Worm (Caenorhabditis elegans) whole organism, young adult: ENCODE data around the gene fkh-9.
A peak's percentile ranks its signal among the peaks of the same experiment; 100 is the strongest.

Experiments used
- F10E7.11 ChIP-seq: sonication (generic microtip); optimal IDR thresholded peaks from 2 replicates; lab custom pipeline; 2017; ENCODE audit warnings: mild to moderate bottlenecking, missing genetic modification characterization, moderate library complexity, missing compliant biosample characterization
- F22D6.2 ChIP-seq: sonication (generic microtip); optimal IDR thresholded peaks from 2 replicates; lab custom pipeline; 2016; ENCODE audit warnings: mild to moderate bottlenecking, missing genetic modification characterization, missing compliant biosample characterization
- F23B12.7 ChIP-seq: sonication (generic microtip); optimal IDR thresholded peaks from 2 replicates; lab custom pipeline; 2017; ENCODE audit warnings: missing genetic modification characterization, mild to moderate bottlenecking, missing compliant biosample characterization, antibody characterized with exemption, moderate library complexity; ENCODE audit not compliant: insufficient read depth
- F57C9.4 ChIP-seq: sonication (generic microtip); optimal IDR thresholded peaks from 2 replicates; lab custom pipeline; 2017; ENCODE audit warnings: mild to moderate bottlenecking, missing genetic modification characterization, missing compliant biosample characterization
- K12H6.12 ChIP-seq: fragments of 200-800 bp; sonication (Bioruptor generic); optimal IDR thresholded peaks from 2 replicates; lab custom pipeline; 2018; ENCODE audit warnings: mild to moderate bottlenecking, missing genetic modification characterization, missing compliant biosample characterization
- Y95B8A.8 ChIP-seq: fragments of 200-800 bp; sonication (Bioruptor generic); IDR thresholded peaks from 2 replicates; pipeline ENCODE4 v1.3.6; 2022; ENCODE audit warnings: missing genetic modification reagents, missing genetic modification characterization, missing compliant biosample characterization
- akir-1 ChIP-seq: fragments of 200-800 bp; sonication (Bioruptor generic); optimal IDR thresholded peaks from 2 replicates; lab custom pipeline; 2018; ENCODE audit warnings: mild to moderate bottlenecking, missing genetic modification characterization, moderate library complexity, missing compliant biosample characterization
- aptf-2 ChIP-seq: fragments of 200-800 bp; sonication (Bioruptor generic); conservative IDR thresholded peaks from 2 replicates; pipeline ENCODE4 v1.3.6; 2022; ENCODE audit warnings: missing genetic modification reagents, missing genetic modification characterization, missing compliant biosample characterization
- athp-1 ChIP-seq: sonication (generic microtip); optimal IDR thresholded peaks from 2 replicates; lab custom pipeline; 2017; ENCODE audit warnings: mild to moderate bottlenecking, missing genetic modification characterization, missing compliant biosample characterization
- cebp-1 ChIP-seq, 2 experiments: fragments of 200-800 bp in 1 of 2; sonication (Bioruptor generic) in 1 of 2; sonication (generic microtip) in 1 of 2; IDR thresholded peaks in 1 of 2; optimal IDR thresholded peaks in 1 of 2; 2 replicates each; pipeline versions ENCODE4 v1.3.6 to Lab custom; 2017 to 2022; ENCODE audit warnings: missing compliant biosample characterization in 2 of 2, missing genetic modification characterization in 2 of 2, mild to moderate bottlenecking in 1 of 2, missing genetic modification reagents in 1 of 2, moderate library complexity in 1 of 2
- ceh-27 ChIP-seq: fragments of 200-800 bp; sonication (Bioruptor generic); optimal IDR thresholded peaks from 2 replicates; lab custom pipeline; 2018; ENCODE audit warnings: mild to moderate bottlenecking, missing genetic modification characterization, moderate library complexity, missing compliant biosample characterization
- dox-1 ChIP-seq: fragments of 200-800 bp; sonication (Bioruptor generic); IDR thresholded peaks from 2 replicates; pipeline ENCODE4 v1.3.6; 2022; ENCODE audit warnings: missing genetic modification reagents, missing genetic modification characterization, missing compliant biosample characterization
- dpl-1 ChIP-seq: fragments of 150-350 bp; optimal IDR thresholded peaks from 2 replicates; lab custom pipeline; 2014; ENCODE audit warnings: missing biosample characterization, missing genetic modification reagents, missing genetic modification characterization
- egl-18 ChIP-seq: fragments of 200-800 bp; sonication (Bioruptor generic); IDR thresholded peaks from 2 replicates; pipeline ENCODE4 v1.3.6; 2022; ENCODE audit warnings: missing genetic modification reagents, missing genetic modification characterization, missing compliant biosample characterization
- ets-4 ChIP-seq: fragments of 200-800 bp; sonication (Bioruptor generic); optimal IDR thresholded peaks from 2 replicates; lab custom pipeline; 2018; ENCODE audit warnings: mild to moderate bottlenecking, missing genetic modification characterization, missing compliant biosample characterization
- gei-17 ChIP-seq: fragments of 200-800 bp; sonication (Bioruptor generic); optimal IDR thresholded peaks from 2 replicates; lab custom pipeline; 2018; ENCODE audit warnings: mild to moderate bottlenecking, missing genetic modification characterization, missing compliant biosample characterization
- hlh-26 ChIP-seq: fragments of 200-800 bp; sonication (Bioruptor generic); conservative IDR thresholded peaks from 2 replicates; pipeline ENCODE4 v1.3.6; 2022; ENCODE audit warnings: missing genetic modification reagents, missing genetic modification characterization, missing compliant biosample characterization
- let-526 ChIP-seq: fragments of 200-800 bp; sonication (Bioruptor generic); IDR thresholded peaks from 2 replicates; pipeline ENCODE4 v1.3.6; 2022; ENCODE audit warnings: missing genetic modification reagents, missing genetic modification characterization, missing compliant biosample characterization
- lin-40 ChIP-seq: sonication (generic microtip); optimal IDR thresholded peaks from 2 replicates; lab custom pipeline; 2016; ENCODE audit warnings: missing genetic modification characterization, mild to moderate bottlenecking, missing compliant biosample characterization, missing genotype, missing genetic modification reagents
- madf-3 ChIP-seq: fragments of 200-800 bp; sonication (Bioruptor generic); IDR thresholded peaks from 2 replicates; pipeline ENCODE4 v1.3.6; 2022; ENCODE audit warnings: missing genetic modification reagents, missing genetic modification characterization, missing compliant biosample characterization
- mes-4 ChIP-seq: sonication (generic microtip); optimal IDR thresholded peaks from 2 replicates; lab custom pipeline; 2016; ENCODE audit warnings: missing genotype, missing genetic modification characterization, missing compliant biosample characterization
- nhr-80 ChIP-seq: sonication (generic microtip); optimal IDR thresholded peaks from 2 replicates; lab custom pipeline; 2016; ENCODE audit warnings: missing genetic modification characterization, missing compliant biosample characterization
- pha-4 ChIP-seq: fragments of 150-350 bp; sonication (generic microtip); optimal IDR thresholded peaks from 2 replicates; lab custom pipeline; 2014; ENCODE audit warnings: missing biosample characterization, missing genetic modification reagents, missing genetic modification characterization
- somi-1 ChIP-seq: fragments of 200-800 bp; sonication (Bioruptor generic); optimal IDR thresholded peaks from 2 replicates; lab custom pipeline; 2018; ENCODE audit warnings: mild to moderate bottlenecking, missing genetic modification characterization, missing compliant biosample characterization
- tbx-9 ChIP-seq: sonication (generic microtip); optimal IDR thresholded peaks from 2 replicates; lab custom pipeline; 2016; ENCODE audit warnings: borderline replicate concordance, missing genetic modification characterization, inconsistent platforms, missing compliant biosample characterization
- zfh-2 ChIP-seq: fragments of 200-800 bp; sonication (Bioruptor generic); conservative IDR thresholded peaks from 2 replicates; pipeline ENCODE4 v1.3.6; 2022; ENCODE audit warnings: missing genetic modification reagents, missing genetic modification characterization, missing compliant biosample characterization

fkh-9 gene

ce11 chrX:3853901-3854300, 27.1 kb upstream of the fkh-9 start:
- TF ChIP-seq akir-1, result no peak

- TF ChIP-seq athp-1 (tag; lab: Kevin White, UChicago) (no peak), nhr-80 (peak; percentile 76), dpl-1 (GFP tag; lab: Kevin White, UChicago) (no peak), cebp-1 (GFP tag; IDR thresholded peaks at IDR 0.05; lab: Robert Waterston, UW) (no peak), cebp-1 (tag; optimal IDR thresholded peaks at IDR 0.05; lab: Kevin White, UChicago) (peak; percentile 2), F10E7.11 (no peak), gei-17 (GFP tag; lab: Kevin White, UChicago) (no peak)
Measured at ce11 chrX:3842398-3842896, 15.7 kb upstream of the fkh-9 start, which contains the start of gene ttr-48. Gene ttr-48, minus strand, starts transcription at chrX:3842448.

ce11 chrX:3839172-3839571, 12.4 kb upstream of the fkh-9 start:
- peak; percentile 45 for TF ChIP-seq K12H6.12 (tag; lab: Kevin White, UChicago)
- no peak for TF ChIP-seq F23B12.7 (tag; lab: Kevin White, UChicago)
- TF ChIP-seq somi-1 (GFP tag; lab: Kevin White, UChicago), result peak; percentile 46
- TF ChIP-seq aptf-2 (GFP tag; lab: Robert Waterston, UW), result no peak
- TF ChIP-seq mes-4 (tag; lab: Kevin White, UChicago), result no peak
- TF ChIP-seq pha-4, result no peak
- no peak for TF ChIP-seq tbx-9 (tag; lab: Kevin White, UChicago)
- TF ChIP-seq dox-1 (GFP tag; lab: Robert Waterston, UW), result no peak
- TF ChIP-seq, all 124 proteins: peak for 2

- peak; percentile 30 for TF ChIP-seq lin-40 (tag; lab: Kevin White, UChicago)
- no peak for TF ChIP-seq tbx-9 (tag; lab: Kevin White, UChicago)
- no peak for TF ChIP-seq F22D6.2
- no peak for TF ChIP-seq madf-3 (GFP tag; lab: Robert Waterston, UW)
Measured at ce11 chrX:3838670-3839069, 11.9 kb upstream of the fkh-9 start.

DNA sequence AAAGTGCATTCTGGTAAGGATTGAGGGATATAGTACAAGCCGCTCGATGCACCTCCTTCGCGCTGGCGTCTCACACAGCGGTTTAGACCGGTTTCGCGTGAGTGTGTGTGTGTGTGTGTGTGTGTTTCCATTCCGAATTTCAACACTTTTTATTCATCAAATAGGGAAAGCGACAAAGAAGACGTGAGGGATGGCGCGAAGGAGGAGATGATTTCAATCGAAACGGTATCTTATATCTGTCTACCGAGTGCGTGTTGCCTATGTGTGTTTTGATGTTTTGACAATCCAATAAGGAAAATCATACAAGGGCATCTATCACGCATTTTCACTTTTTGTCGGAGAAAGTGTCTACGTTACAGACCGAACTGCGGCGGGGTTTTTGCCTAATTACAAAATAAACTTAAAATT, 11.0 kb upstream of the fkh-9 start:
- TF ChIP-seq egl-18 (GFP tag; lab: Robert Waterston, UW), result no peak
- TF ChIP-seq ceh-27, result peak; percentile 2
- no peak for TF ChIP-seq cebp-1 (GFP tag; IDR thresholded peaks at IDR 0.05; lab: Robert Waterston, UW)
- TF ChIP-seq cebp-1 (tag; optimal IDR thresholded peaks at IDR 0.05; lab: Kevin White, UChicago), result peak; percentile 43

- TF ChIP-seq F57C9.4 (tag; lab: Kevin White, UChicago), result no peak
- TF ChIP-seq hlh-26 (GFP tag; lab: Robert Waterston, UW), result no peak
- TF ChIP-seq ets-4 (GFP tag; lab: Kevin White, UChicago), result no peak
- TF ChIP-seq let-526, result no peak
- no peak for TF ChIP-seq Y95B8A.8
Measured at ce11 chrX:3835632-3836031, 8.9 kb upstream of the fkh-9 start.

DNA sequence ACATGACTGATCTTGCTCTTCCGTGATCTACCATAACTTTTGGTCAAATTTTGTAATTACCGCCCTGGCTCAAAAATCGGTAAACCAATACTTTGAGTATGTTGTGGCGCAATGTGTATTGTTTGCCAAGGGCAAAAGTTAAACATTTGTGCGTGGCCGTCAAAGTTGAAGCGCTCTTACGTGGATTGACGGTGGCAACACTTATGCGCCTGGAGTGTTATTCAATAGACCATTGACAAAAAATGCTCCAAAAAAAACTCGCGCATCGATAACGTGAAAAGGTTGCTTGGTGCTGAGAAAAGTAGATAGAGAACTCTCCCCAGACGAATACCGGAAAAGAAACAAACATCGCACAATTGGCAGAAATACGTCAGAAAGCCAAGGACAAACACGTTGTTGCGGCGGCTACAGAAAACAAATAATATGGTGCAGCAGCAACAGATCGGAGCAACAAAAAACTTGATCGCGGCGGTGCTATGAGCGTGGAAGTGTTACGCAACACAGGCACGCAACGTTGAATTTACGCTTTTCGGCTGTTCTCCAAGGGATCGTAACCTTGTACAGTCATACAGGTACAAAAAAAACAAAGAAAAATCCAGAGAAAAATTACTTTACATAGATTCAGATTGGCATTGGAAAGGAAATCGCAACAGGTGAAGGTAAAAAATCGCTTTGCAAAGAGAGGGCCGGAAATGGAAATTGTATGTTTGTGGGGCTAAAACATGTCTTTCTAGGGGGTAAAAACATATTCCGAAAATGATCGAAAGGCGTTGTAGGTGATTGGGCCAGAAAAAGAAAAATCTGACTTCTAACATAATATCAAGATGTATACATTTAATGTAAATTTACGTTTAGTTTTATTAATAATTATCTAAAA, 7.4 kb upstream of the fkh-9 start:
- TF ChIP-seq dox-1 (GFP tag; lab: Robert Waterston, UW) (no peak), zfh-2 (GFP tag; lab: Robert Waterston, UW) (0 out of 2 replicates have a peak, but pooled peaks have one; percentile 21)
